Worm (Caenorhabditis elegans) whole organism, L2 larva: ENCODE results near the gene sluh-7.
"Not testable (repeated sequence)": the region's sequence is repeated elsewhere in the genome, so short reads cannot be mapped to it uniquely, and the experiment has no call there.

ENCODE experiments used
- C34F6.9 ChIP-seq: fragments of 150-350 bp; optimal IDR thresholded peaks from 2 replicates; lab custom pipeline; 2014; ENCODE audit warnings: missing biosample characterization, missing genetic modification characterization
- F13H6.1 ChIP-seq: sonication (generic microtip); optimal IDR thresholded peaks from 2 replicates; lab custom pipeline; 2016; ENCODE audit warnings: missing genetic modification characterization, missing compliant biosample characterization
- R02D3.7 ChIP-seq: fragments of 150-350 bp; optimal IDR thresholded peaks from 2 replicates; lab custom pipeline; 2014; ENCODE audit warnings: missing biosample characterization, missing genetic modification characterization
- Y55F3AM.14 ChIP-seq: fragments of 200-800 bp; sonication (Bioruptor generic); optimal IDR thresholded peaks from 2 replicates; lab custom pipeline; 2018; ENCODE audit warnings: mild to moderate bottlenecking, missing genetic modification characterization, missing compliant biosample characterization
- ZK546.5 ChIP-seq: sonication (generic microtip); optimal IDR thresholded peaks from 2 replicates; lab custom pipeline; 2017; ENCODE audit warnings: missing biosample characterization, missing genetic modification characterization
- alr-1 ChIP-seq: fragments of 150-350 bp; optimal IDR thresholded peaks from 2 replicates; lab custom pipeline; 2014; ENCODE audit warnings: missing biosample characterization, missing genetic modification characterization
- blmp-1 ChIP-seq: sonication (generic microtip); optimal IDR thresholded peaks from 2 replicates; lab custom pipeline; 2017; ENCODE audit warnings: missing genetic modification characterization, mild to moderate bottlenecking, missing compliant biosample characterization, antibody characterized with exemption, moderate library complexity; ENCODE audit not compliant: insufficient read depth
- ceh-16 ChIP-seq: fragments of 150-350 bp; optimal IDR thresholded peaks from 2 replicates; lab custom pipeline; 2014; ENCODE audit warnings: missing biosample characterization, missing genetic modification characterization
- ceh-82 ChIP-seq: fragments of 150-350 bp; optimal IDR thresholded peaks from 2 replicates; lab custom pipeline; 2014; ENCODE audit warnings: missing biosample characterization, missing genetic modification characterization
- crh-2 ChIP-seq: sonication (generic microtip); optimal IDR thresholded peaks from 2 replicates; lab custom pipeline; 2017; ENCODE audit warnings: missing biosample characterization, missing genetic modification characterization
- dmd-4 ChIP-seq: sonication (generic microtip); optimal IDR thresholded peaks from 2 replicates; lab custom pipeline; 2017; ENCODE audit warnings: missing biosample characterization, missing genetic modification characterization
- elt-3 ChIP-seq: sonication (generic microtip); optimal IDR thresholded peaks from 2 replicates; lab custom pipeline; 2017; ENCODE audit warnings: missing biosample characterization, missing genetic modification characterization
- fos-1 ChIP-seq: fragments of 150-350 bp; optimal IDR thresholded peaks from 2 replicates; lab custom pipeline; 2014; ENCODE audit warnings: missing biosample characterization, missing genetic modification characterization
- gmeb-1 ChIP-seq: fragments of 150-350 bp; optimal IDR thresholded peaks from 2 replicates; lab custom pipeline; 2014; ENCODE audit warnings: missing biosample characterization, missing genetic modification characterization
- lin-11 ChIP-seq: fragments of 150-350 bp; sonication (generic microtip); optimal IDR thresholded peaks from 2 replicates; lab custom pipeline; 2014; ENCODE audit warnings: missing biosample characterization, missing genetic modification characterization, inconsistent platforms, mixed read lengths
- lin-13 ChIP-seq: fragments of 150-350 bp; optimal IDR thresholded peaks from 2 replicates; lab custom pipeline; 2014; ENCODE audit warnings: missing biosample characterization, missing genetic modification reagents, missing genetic modification characterization
- lsy-2 ChIP-seq, 2 experiments: fragments of 150-350 bp in 1 of 2; sonication (generic microtip) in 1 of 2; optimal IDR thresholded peaks; 2 replicates each; lab custom pipeline; 2014 to 2017; ENCODE audit warnings: missing biosample characterization in 2 of 2, missing genetic modification characterization in 2 of 2
- mab-5 ChIP-seq: fragments of 150-350 bp; optimal IDR thresholded peaks from 2 replicates; lab custom pipeline; 2014; ENCODE audit warnings: missing biosample characterization, missing genetic modification characterization
- mbf-1 ChIP-seq: sonication (generic microtip); optimal IDR thresholded peaks from 2 replicates; lab custom pipeline; 2017; ENCODE audit warnings: missing biosample characterization, missing genetic modification characterization
- mdl-1 ChIP-seq, 2 experiments: fragments of 150-350 bp in 1 of 2; sonication (generic microtip) in 1 of 2; optimal IDR thresholded peaks; 2 replicates each; lab custom pipeline; 2017; ENCODE audit warnings: missing biosample characterization in 2 of 2, missing genetic modification characterization in 2 of 2
- nhr-10 ChIP-seq: sonication (generic microtip); optimal IDR thresholded peaks from 2 replicates; lab custom pipeline; 2017; ENCODE audit warnings: missing biosample characterization, missing genetic modification characterization
- nhr-129 ChIP-seq: fragments of 150-350 bp; optimal IDR thresholded peaks from 2 replicates; lab custom pipeline; 2014; ENCODE audit warnings: missing biosample characterization, missing genetic modification characterization
- nhr-21 ChIP-seq: fragments of 150-350 bp; optimal IDR thresholded peaks from 2 replicates; lab custom pipeline; 2014; ENCODE audit warnings: missing biosample characterization, missing genetic modification characterization
- nhr-23 ChIP-seq: fragments of 150-350 bp; optimal IDR thresholded peaks from 2 replicates; lab custom pipeline; 2014; ENCODE audit warnings: missing biosample characterization, missing genetic modification reagents, missing genetic modification characterization
- nhr-25 ChIP-seq: fragments of 150-350 bp; sonication (generic microtip); optimal IDR thresholded peaks from 3 replicates; lab custom pipeline; 2014; ENCODE audit warnings: missing biosample characterization, missing genetic modification characterization
- nhr-77 ChIP-seq: fragments of 150-350 bp; optimal IDR thresholded peaks from 2 replicates; lab custom pipeline; 2014; ENCODE audit warnings: missing biosample characterization, missing genetic modification characterization
- peb-1 ChIP-seq: fragments of 150-350 bp; optimal IDR thresholded peaks from 2 replicates; lab custom pipeline; 2014; ENCODE audit warnings: missing biosample characterization, missing genetic modification characterization
- sem-4 ChIP-seq: fragments of 150-350 bp; optimal IDR thresholded peaks from 2 replicates; lab custom pipeline; 2014; ENCODE audit warnings: missing biosample characterization, missing genetic modification reagents, missing genetic modification characterization
- skn-1 ChIP-seq: sonication (generic microtip); optimal IDR thresholded peaks from 2 replicates; lab custom pipeline; 2017; ENCODE audit warnings: missing biosample characterization, missing genetic modification characterization
- sma-3 ChIP-seq: sonication (generic microtip); optimal IDR thresholded peaks from 2 replicates; lab custom pipeline; 2016; ENCODE audit warnings: missing genetic modification reagents, missing genetic modification characterization, missing compliant biosample characterization
- sma-9 ChIP-seq, 2 experiments: fragments of 150-350 bp in 1 of 2; sonication (generic microtip) in 1 of 2; optimal IDR thresholded peaks; 2 replicates each; lab custom pipeline; 2014 to 2016; ENCODE audit warnings: missing genetic modification characterization in 2 of 2, mild to moderate bottlenecking in 1 of 2, missing biosample characterization in 1 of 2, missing compliant biosample characterization in 1 of 2, missing genetic modification reagents in 1 of 2, moderate library complexity in 1 of 2
- snpc-4 ChIP-seq: fragments of 150-350 bp; optimal IDR thresholded peaks from 2 replicates; lab custom pipeline; 2014; ENCODE audit warnings: missing biosample characterization, missing genetic modification characterization
- unc-55 ChIP-seq: fragments of 150-350 bp; sonication (generic microtip); optimal IDR thresholded peaks from 3 replicates; lab custom pipeline; 2014; ENCODE audit warnings: missing biosample characterization, missing genetic modification reagents, missing genetic modification characterization
- zag-1 ChIP-seq: fragments of 150-350 bp; optimal IDR thresholded peaks from 2 replicates; lab custom pipeline; 2014; ENCODE audit warnings: missing biosample characterization, missing genetic modification characterization
- ztf-1 ChIP-seq: fragments of 200-800 bp; sonication (Bioruptor generic); conservative IDR thresholded peaks from 2 replicates; pipeline ENCODE4 v1.3.6; 2022; ENCODE audit warnings: missing genetic modification characterization, missing compliant biosample characterization
- ztf-11 ChIP-seq: sonication (generic microtip); optimal IDR thresholded peaks from 2 replicates; lab custom pipeline; 2017; ENCODE audit warnings: missing biosample characterization, missing genetic modification characterization

sluh-7 gene

DNA sequence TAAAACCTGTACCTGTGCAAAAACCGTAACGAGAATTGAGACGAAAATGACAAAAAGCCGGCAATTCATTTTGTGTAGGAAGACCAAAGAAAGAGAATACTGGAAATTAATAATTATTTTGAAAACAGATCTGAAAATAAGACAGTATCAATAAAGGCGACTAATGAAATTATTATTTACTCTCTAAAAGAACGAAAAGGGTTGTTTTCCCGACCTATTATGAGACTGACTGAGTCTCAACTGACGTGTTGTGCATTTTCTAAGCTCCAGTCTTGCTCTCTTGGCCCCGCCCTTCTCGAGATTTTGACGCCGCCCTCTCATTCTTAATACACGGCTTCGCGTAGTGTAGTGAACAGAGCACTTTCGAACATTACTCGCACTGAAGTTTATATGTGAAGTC is 5.6 kb downstream of the sluh-7 start, which contains the start of gene K07C5.9:
K07C5.9 (minus strand) TSS at position 101 of the 400 bp plus-strand sequence.
- TF ChIP-seq nhr-77 (tag; lab: Kevin White, UChicago): no peak
- no peak for TF ChIP-seq zag-1 (tag; lab: Kevin White, UChicago)
- no peak for TF ChIP-seq sem-4
- TF ChIP-seq skn-1 (tag; lab: Kevin White, UChicago): no peak
- no peak for TF ChIP-seq nhr-23 (tag; lab: Kevin White, UChicago)
- TF ChIP-seq ceh-82: no peak
- TF ChIP-seq lsy-2 (tag; optimal IDR thresholded peaks at IDR 0.05; lab: Kevin White, UChicago): no peak
- TF ChIP-seq peb-1 (tag; lab: Kevin White, UChicago): no peak
- TF ChIP-seq nhr-25: no peak
- no peak for TF ChIP-seq nhr-21
- no peak for TF ChIP-seq ztf-11 (tag; lab: Kevin White, UChicago)
- no peak for TF ChIP-seq mdl-1 (tag; optimal IDR thresholded peaks at IDR 0.05; lab: Kevin White, UChicago)
- no peak for TF ChIP-seq nhr-129
- TF ChIP-seq lin-13: no peak
- no peak for TF ChIP-seq elt-3 (tag; lab: Kevin White, UChicago)

DNA sequence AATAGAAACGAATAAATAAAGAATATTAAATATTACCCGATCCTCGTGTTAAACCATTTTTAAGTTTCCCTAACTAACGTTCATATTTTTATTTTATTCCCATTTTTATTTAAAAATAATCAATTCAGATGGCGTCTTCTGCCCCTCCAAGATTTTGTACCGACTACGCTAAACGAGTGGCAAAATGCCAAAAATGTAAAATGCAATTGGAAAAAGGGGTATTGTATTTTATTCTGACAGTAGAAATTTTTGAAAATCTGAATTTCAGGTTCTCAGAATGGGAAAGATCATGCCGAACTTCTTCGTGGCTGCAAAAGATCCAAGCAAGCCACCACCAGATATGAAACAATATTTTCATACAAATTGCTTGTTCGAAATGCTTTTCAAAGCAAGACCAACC is 12.7 kb downstream of the sluh-7 start, which contains the start of gene K07C5.3:
K07C5.3 (plus strand) TSS at position 129 of the 400 bp plus-strand sequence.
- TF ChIP-seq nhr-77 (tag; lab: Kevin White, UChicago) (no peak), unc-55 (no peak), snpc-4 (tag; lab: Kevin White, UChicago) (no peak), lin-11 (tag; lab: Kevin White, UChicago) (no peak), ceh-16 (tag; lab: Kevin White, UChicago) (no peak), nhr-21 (no peak), gmeb-1 (tag; lab: Kevin White, UChicago) (no peak), mbf-1 (tag; lab: Kevin White, UChicago) (no peak), fos-1 (tag; lab: Kevin White, UChicago) (no peak), R02D3.7 (tag; lab: Kevin White, UChicago) (no peak), ztf-1 (GFP tag; lab: Robert Waterston, UW) (no peak), blmp-1 (no peak), skn-1 (tag; lab: Kevin White, UChicago) (no peak)

DNA sequence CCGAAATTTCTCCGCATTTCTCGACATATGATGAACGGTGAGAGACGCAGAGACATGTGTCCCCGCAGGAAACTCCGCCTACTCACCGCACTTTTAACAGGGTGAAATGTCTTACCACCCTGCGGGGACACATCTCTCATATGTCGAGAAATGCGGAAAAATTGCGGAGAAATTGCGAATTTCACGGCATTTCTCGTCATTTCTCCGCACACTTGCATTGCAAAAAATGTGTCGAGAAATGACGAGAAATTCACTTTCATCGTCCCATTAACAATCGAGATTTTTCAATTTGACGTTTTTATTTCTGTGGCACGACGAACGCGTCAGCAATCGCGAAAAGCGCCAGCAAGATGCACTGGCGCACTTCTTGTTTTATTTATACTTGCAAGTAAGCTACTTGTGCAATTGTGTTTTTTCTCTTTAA is 13.7 kb downstream of the sluh-7 start, which contains the start of gene K07C5.13:
K07C5.13 (plus strand) TSS at position 151 of the 424 bp plus-strand sequence.
- peak; percentile 69 for TF ChIP-seq gmeb-1 (tag; lab: Kevin White, UChicago)
- peak; percentile 36 for TF ChIP-seq C34F6.9 (tag; lab: Kevin White, UChicago)
- peak; percentile 42 to 61 for TF ChIP-seq lsy-2 (tag; optimal IDR thresholded peaks at IDR 0.05; lab: Kevin White, UChicago)
- TF ChIP-seq lin-13: peak; percentile 62
- TF ChIP-seq mab-5: peak; percentile 30
- TF ChIP-seq nhr-25: peak; percentile 27
- TF ChIP-seq nhr-129: peak; percentile 45
- peak; percentile 55 for TF ChIP-seq sem-4
- peak; percentile 31 for TF ChIP-seq crh-2 (tag; lab: Kevin White, UChicago)
- peak; percentile 42 for TF ChIP-seq unc-55
- peak; percentile 77 for TF ChIP-seq F13H6.1 (tag; lab: Kevin White, UChicago)
- peak; percentile 66 for TF ChIP-seq sma-3 (GFP tag; lab: Kevin White, UChicago)
- TF ChIP-seq blmp-1: peak; percentile 4
- peak; percentile 33 for TF ChIP-seq Y55F3AM.14 (GFP tag; lab: Kevin White, UChicago)
- TF ChIP-seq sma-9 (GFP tag; optimal IDR thresholded peaks at IDR 0.05; lab: Kevin White, UChicago): peak; percentile 74
- not testable (repeated sequence) for TF ChIP-seq sma-9 (tag; optimal IDR thresholded peaks at IDR 0.05; lab: Kevin White, UChicago)
- TF ChIP-seq, all 48 proteins: peak for 15; not testable (repeated sequence) for 33

DNA sequence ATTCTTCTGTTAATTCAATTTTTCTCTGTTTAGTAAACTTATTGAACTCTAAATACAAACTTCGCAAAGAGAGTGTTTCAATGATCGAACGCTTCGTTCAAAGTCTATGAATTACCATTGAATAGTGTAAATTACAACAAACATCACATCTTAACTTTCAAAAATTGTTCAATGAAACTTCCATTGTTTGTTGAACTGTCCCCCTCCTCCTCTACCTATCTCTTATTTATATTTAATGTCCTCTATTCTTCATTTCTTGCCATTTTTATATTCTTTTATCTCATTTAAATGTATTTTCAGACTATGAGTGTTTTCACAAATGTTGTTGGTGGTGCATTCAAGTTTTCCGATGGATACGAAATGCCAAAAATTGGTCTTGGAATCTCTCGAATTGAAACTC is 16.4 kb downstream of the sluh-7 start, which contains the start of gene K07C5.2:
K07C5.2 (plus strand) TSS at position 301 of the 400 bp plus-strand sequence.
- TF ChIP-seq peb-1 (tag; lab: Kevin White, UChicago) (no peak), lin-13 (no peak)

- TF ChIP-seq unc-55: no peak
- no peak for TF ChIP-seq ZK546.5 (tag; lab: Kevin White, UChicago)
- peak in 1 of 2 experiments; percentile 66 for TF ChIP-seq lsy-2 (tag; optimal IDR thresholded peaks at IDR 0.05; lab: Kevin White, UChicago)
- TF ChIP-seq nhr-10 (tag; lab: Kevin White, UChicago): no peak
- no peak for TF ChIP-seq alr-1 (tag; lab: Kevin White, UChicago)
- peak; percentile 30 for TF ChIP-seq lin-13
- no peak for TF ChIP-seq skn-1 (tag; lab: Kevin White, UChicago)
- peak; percentile 65 for TF ChIP-seq C34F6.9 (tag; lab: Kevin White, UChicago)
- peak; percentile 32 for TF ChIP-seq fos-1 (tag; lab: Kevin White, UChicago)
- TF ChIP-seq dmd-4 (tag; lab: Kevin White, UChicago): no peak
- TF ChIP-seq peb-1 (tag; lab: Kevin White, UChicago): no peak
Measured at ce11 chrV:10338305-10338992, 17.2 kb downstream of the sluh-7 start, which contains the start of gene arx-2. arx-2 (minus strand) TSS chrV:10338355.
